Fruit fly (Drosophila melanogaster): ENCODE measurements around the gene CG43348.

CG43348 gene

DNA sequence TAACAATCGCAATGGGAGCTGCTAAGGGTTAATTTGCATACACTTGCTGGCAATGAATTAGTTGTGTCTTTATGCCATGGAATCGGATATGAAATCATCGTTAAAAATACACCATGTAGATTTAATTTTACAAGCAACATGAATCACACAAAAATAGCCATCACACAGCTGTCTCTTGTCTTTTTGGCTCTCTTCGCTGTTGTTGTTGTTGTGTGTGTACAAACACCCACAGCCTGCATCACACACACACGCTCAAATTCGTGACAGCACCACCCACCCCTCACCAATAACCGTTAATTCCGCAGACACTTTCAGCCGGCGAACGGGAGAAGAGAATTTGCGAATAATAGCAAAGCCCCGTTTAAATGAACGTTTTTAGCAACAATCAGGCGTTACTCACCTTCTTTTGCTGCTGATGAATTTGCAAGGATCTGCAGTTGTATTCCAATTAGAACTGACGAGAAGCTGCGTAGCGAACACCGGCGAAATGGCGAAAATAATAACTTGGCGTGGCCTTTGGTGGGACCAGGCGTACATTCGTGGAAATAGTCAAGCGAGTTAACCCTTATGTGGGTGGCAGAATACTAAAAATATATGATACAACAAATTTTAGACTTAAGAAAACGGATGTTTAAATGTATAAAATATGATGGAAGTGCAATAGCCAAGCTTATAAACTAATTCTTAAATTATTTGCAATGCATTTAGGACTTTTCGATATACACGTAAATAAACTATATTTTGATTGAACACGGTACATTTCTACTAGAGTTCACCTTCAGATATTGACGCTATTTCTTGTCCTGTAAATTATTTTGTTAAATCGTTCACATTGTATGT, 41.3 kb upstream of the CG43348 start, which contains the start of gene capt:
Gene capt, minus strand, starts transcription at position 584 of the 840 bp plus-strand sequence.
- TF ChIP-seq CG12769 (tag; optimal IDR thresholded peaks at IDR 0.05) (no peak), CG8924 (tag; optimal IDR thresholded peaks at IDR 0.05) (peak; percentile 35), CG15479 (GFP tag; optimal IDR thresholded peaks at IDR 0.05) (peak; percentile 38), CG16863 (GFP tag; optimal IDR thresholded peaks at IDR 0.05) (peak; percentile 12), CG31441 (GFP tag; IDR thresholded peaks at IDR 0.05) (peak; percentile 43; the same call in 1 of the 2 replicates), CG12155 (GFP tag; optimal IDR thresholded peaks at IDR 0.05) (peak; percentile 72), jigr1 (GFP tag; IDR thresholded peaks at IDR 0.05) (peak; percentile 75; the same call in 2 of the 3 replicates), crp (GFP tag; optimal IDR thresholded peaks at IDR 0.05) (peak; percentile 6 to 66), Aef1 (GFP tag; IDR thresholded peaks at IDR 0.05) (peak; percentile 42; the same call in 1 of the 3 replicates), CG9817 (tag; optimal IDR thresholded peaks at IDR 0.05) (peak; percentile 45), CG6689 (GFP tag; IDR thresholded peaks at IDR 0.05) (peak; percentile 68), Sin3A (optimal IDR thresholded peaks at IDR 0.05) (peak; percentile 54), CG10321 (GFP tag; IDR thresholded peaks at IDR 0.05) (0 out of 2 replicates have a peak, but pooled peaks have one; percentile 9), CG15073 (GFP tag; optimal IDR thresholded peaks at IDR 0.05) (no peak), bigmax (GFP tag; optimal IDR thresholded peaks at IDR 0.05) (peak; percentile 52), CG12391 (tag; optimal IDR thresholded peaks at IDR 0.05) (peak; percentile 54), CG6175 (GFP tag; IDR thresholded peaks at IDR 0.05) (no peak), chinmo (GFP tag; IDR thresholded peaks at IDR 0.05; ENCODE audit: partially characterized antibody) (peak; percentile 82; the same call in 1 of the 4 replicates), HLH54F (GFP tag; optimal IDR thresholded peaks at IDR 0.05) (peak; percentile 16), CG2875 (GFP tag; optimal IDR thresholded peaks at IDR 0.05) (no peak), dpn (GFP tag; optimal IDR thresholded peaks at IDR 0.05) (peak; percentile 24 to 28), CG4424 (GFP tag; optimal IDR thresholded peaks at IDR 0.05) (peak; percentile 21), aop (GFP tag; IDR thresholded peaks at IDR 0.05) (0 out of 2 replicates have a peak, but pooled peaks have one; percentile 8), Fer3 (tag; optimal IDR thresholded peaks at IDR 0.05) (peak; percentile 22), nmo (GFP tag; optimal IDR thresholded peaks at IDR 0.05) (peak; percentile 40), CG12236 (GFP tag; optimal IDR thresholded peaks at IDR 0.05) (no peak), eve (GFP tag; optimal IDR thresholded peaks at IDR 0.05) (no peak), ci (GFP tag; IDR thresholded peaks at IDR 0.05) (peak; percentile 57; the same call in 1 of the 3 replicates), Dip3 (GFP tag; optimal IDR thresholded peaks at IDR 0.05) (peak; percentile 16), CG14710 (tag; optimal IDR thresholded peaks at IDR 0.05) (peak; percentile 38), chif (GFP tag; optimal IDR thresholded peaks at IDR 0.05) (peak in 1 of 2 experiments; percentile 38), kah (GFP tag; optimal IDR thresholded peaks at IDR 0.05) (peak; percentile 94), slbo (GFP tag; IDR thresholded peaks at IDR 0.05) (peak; percentile 68), CG13287 (GFP tag; IDR thresholded peaks at IDR 0.05; ENCODE audit: partially characterized antibody) (peak; percentile 19; the same call in 1 of the 2 replicates), al (GFP tag; IDR thresholded peaks at IDR 0.05) (peak; percentile 31; the same call in 1 of the 2 replicates), sug (tag; optimal IDR thresholded peaks at IDR 0.05) (peak; percentile 38), grn (GFP tag; optimal IDR thresholded peaks at IDR 0.05) (peak; percentile 11), CG13624 (GFP tag; optimal IDR thresholded peaks at IDR 0.05) (peak; percentile 36), mam (GFP tag; optimal IDR thresholded peaks at IDR 0.05) (peak; percentile 49), CG10209 (GFP tag; optimal IDR thresholded peaks at IDR 0.05) (peak; percentile 7), CG17385 (GFP tag; optimal IDR thresholded peaks at IDR 0.05) (peak; percentile 10), fu2 (GFP tag; optimal IDR thresholded peaks at IDR 0.05) (peak; percentile 10), fd96Cb (tag; optimal IDR thresholded peaks at IDR 0.05) (peak; percentile 11), CG1603 (tag; optimal IDR thresholded peaks at IDR 0.05) (peak; percentile 39), gro (GFP tag; optimal IDR thresholded peaks at IDR 0.05) (peak; percentile 3), CHES-1-like (GFP tag; optimal IDR thresholded peaks at IDR 0.05) (no peak), zen (tag; optimal IDR thresholded peaks at IDR 0.05) (peak; percentile 17), bcd (GFP tag; optimal IDR thresholded peaks at IDR 0.05) (peak; percentile 26)

Measured in whole organism, embryonic.